Worm (Caenorhabditis elegans): Measurements from ENCODE around the gene ssq-2.

- TF ChIP-seq tbx-37 (GFP tag; conservative IDR thresholded peaks at IDR 0.05) (no peak), ama-1 (optimal IDR thresholded peaks at IDR 0.05) (no peak), sea-1 (GFP tag; conservative IDR thresholded peaks at IDR 0.05) (no peak), hmg-4 (GFP tag; optimal IDR thresholded peaks at IDR 0.05) (no peak), tra-4 (tag; optimal IDR thresholded peaks at IDR 0.05) (no peak), pes-1 (GFP tag; IDR thresholded peaks at IDR 0.05) (no peak), flt-1 (GFP tag; IDR thresholded peaks at IDR 0.05) (no peak), ceh-36 (tag; optimal IDR thresholded peaks at IDR 0.05) (no peak), aly-1 (tag; optimal IDR thresholded peaks at IDR 0.05) (no peak), ets-7 (tag; optimal IDR thresholded peaks at IDR 0.05) (no peak), scrt-1 (GFP tag; IDR thresholded peaks at IDR 0.05) (no peak), F13C5.2 (tag; optimal IDR thresholded peaks at IDR 0.05) (no peak), B0310.2 (tag; optimal IDR thresholded peaks at IDR 0.05) (no peak), hmbx-1 (tag; optimal IDR thresholded peaks at IDR 0.05) (no peak)
These were observed 3.9 kb upstream of the ssq-2 start, which contains the start of gene str-162 for ce11 chrIV:4992089-4992488.
